Fruit fly (Drosophila melanogaster): ENCODE results near the gene Pp1-87B.

DNA sequence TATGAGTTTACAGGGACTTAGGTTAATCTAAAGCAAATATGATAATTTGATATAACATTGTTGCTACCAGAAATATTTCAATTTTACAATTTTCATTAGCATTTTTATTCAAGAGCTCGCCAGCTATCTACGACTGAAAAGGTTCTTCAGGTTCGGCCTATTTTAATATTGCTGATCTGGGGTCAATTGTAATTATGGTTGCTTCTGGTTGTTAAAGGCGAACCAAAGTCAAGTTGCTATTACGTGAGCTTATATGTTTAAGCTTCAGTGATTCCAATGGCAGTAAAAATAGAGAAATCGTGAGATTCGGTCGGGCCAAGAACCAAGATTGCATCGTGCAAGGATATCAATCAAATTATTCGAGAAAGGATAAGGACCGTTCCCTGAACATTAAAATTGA, 10.2 kb upstream of the Pp1-87B start, which contains the start of gene Desat2:
- TF ChIP-seq ey (GFP tag; optimal IDR thresholded peaks at IDR 0.05) (no peak), usp (GFP tag; optimal IDR thresholded peaks at IDR 0.05) (no peak), Dfd (GFP tag; optimal IDR thresholded peaks at IDR 0.05) (no peak), psq (GFP tag; optimal IDR thresholded peaks at IDR 0.05) (no peak), pan (optimal IDR thresholded peaks at IDR 0.05) (no peak), Rel (GFP tag; optimal IDR thresholded peaks at IDR 0.05) (no peak), Rel (tag; optimal IDR thresholded peaks at IDR 0.05) (no peak), CrebA (GFP tag; optimal IDR thresholded peaks at IDR 0.05; ENCODE audit: borderline replicate concordance) (no peak), GATAd (GFP tag; optimal IDR thresholded peaks at IDR 0.05) (no peak)
